Worm (Caenorhabditis elegans) whole organism, midembryonic: ENCODE results near the gene Y34B4A.2.

Source experiments
- cog-1 ChIP-seq: sonication (generic microtip); optimal IDR thresholded peaks from 2 replicates; lab custom pipeline; 2016; ENCODE audit warnings: missing genetic modification characterization, missing compliant biosample characterization
- flt-1 ChIP-seq: fragments of 200-800 bp; sonication (Bioruptor generic); IDR thresholded peaks from 2 replicates; pipeline ENCODE4 v1.3.6; 2022; ENCODE audit warnings: missing genetic modification characterization, missing compliant biosample characterization
- klf-2 ChIP-seq: fragments of 200-800 bp; sonication (Bioruptor generic); conservative IDR thresholded peaks from 2 replicates; pipeline ENCODE4 v1.3.6; 2022; ENCODE audit warnings: missing genetic modification reagents, missing genetic modification characterization, missing compliant biosample characterization
- med-1 ChIP-seq: sonication (generic microtip); optimal IDR thresholded peaks from 2 replicates; lab custom pipeline; 2017; ENCODE audit warnings: missing genetic modification characterization, mild to moderate bottlenecking, missing compliant biosample characterization, antibody characterized with exemption, missing genetic modification reagents; ENCODE audit not compliant: insufficient read depth
- ztf-23 ChIP-seq: fragments of 200-800 bp; sonication (Bioruptor generic); IDR thresholded peaks from 2 replicates; pipeline ENCODE4 v1.3.6; 2022; ENCODE audit warnings: missing genetic modification reagents, missing genetic modification characterization, missing compliant biosample characterization

DNA sequence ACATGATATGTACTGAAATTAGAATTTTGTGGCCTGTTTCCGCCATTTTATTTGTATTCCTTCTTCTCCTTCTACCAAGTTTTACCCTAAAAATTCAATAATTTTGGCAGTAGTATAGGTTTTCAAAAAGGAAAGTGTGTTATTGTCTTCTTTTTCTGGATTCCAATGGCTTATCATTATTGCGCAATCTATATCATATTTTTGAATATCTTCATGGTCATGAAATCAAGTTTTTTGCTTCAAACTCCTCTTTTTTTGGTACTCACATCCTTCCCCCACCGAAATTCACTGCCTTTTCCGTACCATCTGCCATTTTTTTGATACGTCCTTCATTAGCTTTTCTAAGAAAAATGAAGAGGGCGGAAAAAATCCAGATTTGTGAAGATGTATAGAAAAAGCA lies 30.5 kb upstream of the Y34B4A.2 start:
- TF ChIP-seq ztf-23 (GFP tag; lab: Robert Waterston, UW) (no peak), med-1 (no peak), klf-2 (no peak), flt-1 (GFP tag; lab: Robert Waterston, UW) (no peak), cog-1 (tag; lab: Kevin White, UChicago) (no peak)
